Fruit fly (Drosophila melanogaster): ENCODE measurements around the gene Mpv17.

Gene Mpv17

dm6 chr4:1031687-1032140 is 2.6 kb upstream of the Mpv17 start, which contains the start of gene CG11076 (continued):
- TF ChIP-seq CG8290 (GFP tag; optimal IDR thresholded peaks at IDR 0.05) (peak; percentile 12), CG8290 (tag; optimal IDR thresholded peaks at IDR 0.05) (peak; percentile 37 to 86), Camta (GFP tag; optimal IDR thresholded peaks at IDR 0.05) (no peak), vfl (GFP tag; optimal IDR thresholded peaks at IDR 0.05) (no peak), CG12659 (GFP tag; optimal IDR thresholded peaks at IDR 0.05) (peak; percentile 79), MESR4 (GFP tag; optimal IDR thresholded peaks at IDR 0.05) (peak; percentile 98), shn (GFP tag; optimal IDR thresholded peaks at IDR 0.05) (no peak), Rfx (GFP tag; IDR thresholded peaks at IDR 0.05) (no peak), klu (GFP tag; IDR thresholded peaks at IDR 0.05) (no peak), CG12942 (GFP tag; optimal IDR thresholded peaks at IDR 0.05) (no peak), CrebB (tag; optimal IDR thresholded peaks at IDR 0.05) (peak; percentile 20), pros (GFP tag; optimal IDR thresholded peaks at IDR 0.05) (no peak), C15 (GFP tag; IDR thresholded peaks at IDR 0.05) (no peak), YL-1 (GFP tag; optimal IDR thresholded peaks at IDR 0.05) (peak; percentile 97), CG30020 (tag; optimal IDR thresholded peaks at IDR 0.05) (peak; percentile 96), tgo (GFP tag; IDR thresholded peaks at IDR 0.05) (no peak), bbx (GFP tag; IDR thresholded peaks at IDR 0.05; ENCODE audit: partially characterized antibody) (peak; percentile 83; the same call in 1 of the 2 replicates), H2.0 (GFP tag; IDR thresholded peaks at IDR 0.05) (no peak), sqz (GFP tag; optimal IDR thresholded peaks at IDR 0.05) (no peak), mld (GFP tag; IDR thresholded peaks at IDR 0.05; ENCODE audit: partially characterized antibody) (peak; percentile 73; the same call in 1 of the 3 replicates), CG18599 (GFP tag; optimal IDR thresholded peaks at IDR 0.05) (no peak), phol (tag; optimal IDR thresholded peaks at IDR 0.05) (no peak), Sry-β (GFP tag; optimal IDR thresholded peaks at IDR 0.05) (no peak), Mad (GFP tag; optimal IDR thresholded peaks at IDR 0.05) (no peak), Xrp1 (GFP tag; IDR thresholded peaks at IDR 0.05) (0 out of 2 replicates have a peak, but pooled peaks have one; percentile 31), CG18764 (GFP tag; optimal IDR thresholded peaks at IDR 0.05) (no peak), bsh (GFP tag; optimal IDR thresholded peaks at IDR 0.05) (peak in 1 of 2 experiments; percentile 11), HmgZ (tag; optimal IDR thresholded peaks at IDR 0.05) (peak; percentile 52), Bgb (GFP tag; IDR thresholded peaks at IDR 0.05; ENCODE audit: partially characterized antibody) (peak; percentile 79), CG7271 (tag; optimal IDR thresholded peaks at IDR 0.05) (no peak), twi (tag; optimal IDR thresholded peaks at IDR 0.05) (no peak), Lhr (GFP tag; optimal IDR thresholded peaks at IDR 0.05) (peak; percentile 36), CG3065 (GFP tag; optimal IDR thresholded peaks at IDR 0.05) (no peak), CG6654 (GFP tag; optimal IDR thresholded peaks at IDR 0.05) (no peak)

DNA sequence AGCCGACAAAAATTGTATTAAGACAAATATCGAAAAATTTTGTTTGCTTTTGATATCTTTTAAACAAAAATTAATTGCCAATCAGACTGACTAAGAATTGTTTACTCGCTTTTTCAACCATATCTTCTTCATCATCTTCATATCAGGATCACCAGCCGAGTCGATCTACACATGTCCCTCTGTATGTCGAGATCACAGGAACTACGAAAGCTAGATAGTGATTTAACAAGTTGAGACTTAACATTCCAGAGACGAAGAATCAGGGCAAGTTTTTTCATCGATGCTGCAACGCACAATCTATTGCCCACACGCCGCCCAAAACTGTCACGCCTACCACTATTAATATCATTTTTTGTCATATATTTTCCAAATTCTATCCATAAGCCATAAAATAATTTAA is 2.0 kb upstream of the Mpv17 start, which contains the start of gene ATPsynbeta:
Gene ATPsynbeta, plus strand, starts transcription at position 348 of the 400 bp plus-strand sequence.
- TF ChIP-seq lola (GFP tag; optimal IDR thresholded peaks at IDR 0.05) = peak in 1 of 3 experiments; percentile 75
- TF ChIP-seq sens (GFP tag) = peak; percentile 34
- TF ChIP-seq hbn (GFP tag; IDR thresholded peaks at IDR 0.05; ENCODE audit: partially characterized antibody) = no peak
- peak in 1 of 3 experiments; percentile 71 for TF ChIP-seq Stat92E (GFP tag; optimal IDR thresholded peaks at IDR 0.05)
- no peak for TF ChIP-seq NC2α (GFP tag; optimal IDR thresholded peaks at IDR 0.05)
- TF ChIP-seq tio (GFP tag; optimal IDR thresholded peaks at IDR 0.05) = peak; percentile 24
